Fruit fly (Drosophila melanogaster) whole organism, embryonic: ENCODE data around the gene CG34290.
A peak's percentile ranks its signal among the peaks of the same experiment; 100 is the strongest.

Experiments
- Atf3 ChIP-seq: fragments of 200-800 bp; sonication (Bioruptor generic); optimal IDR thresholded peaks from 3 replicates; lab custom pipeline; 2016; ENCODE audit warnings: missing biosample characterization, missing genetic modification characterization
- B-H1 ChIP-seq: fragments of 200-800 bp; sonication (Bioruptor generic); IDR thresholded peaks from 3 replicates; pipeline ENCODE4 v1.3.6; 2022; ENCODE audit warnings: missing biosample characterization, missing genetic modification characterization
- CG11695 ChIP-seq: fragments of 200-800 bp; sonication (Bioruptor generic); IDR thresholded peaks from 3 replicates; pipeline ENCODE4 v1.3.6; 2022; ENCODE audit warnings: missing biosample characterization, missing genetic modification characterization
- CG12219 ChIP-seq: fragments of 200-800 bp; sonication (Bioruptor generic); optimal IDR thresholded peaks from 3 replicates; lab custom pipeline; 2018; ENCODE audit warnings: missing biosample characterization, mild to moderate bottlenecking, missing genetic modification characterization
- CG1233 ChIP-seq: fragments of 200-800 bp; sonication (Bioruptor generic); optimal IDR thresholded peaks from 4 replicates; lab custom pipeline; 2018; ENCODE audit warnings: missing biosample characterization, mild to moderate bottlenecking, missing genetic modification characterization
- CG12391 ChIP-seq: fragments of 200-800 bp; sonication (Bioruptor generic); optimal IDR thresholded peaks from 3 replicates; lab custom pipeline; 2018; ENCODE audit warnings: missing biosample characterization, mild to moderate bottlenecking, missing genetic modification characterization, moderate library complexity
- CG12769 ChIP-seq: fragments of 200-800 bp; sonication (Bioruptor generic); optimal IDR thresholded peaks from 2 replicates; lab custom pipeline; 2019; ENCODE audit warnings: missing biosample characterization, mild to moderate bottlenecking, missing genetic modification characterization, moderate library complexity
- CG13287 ChIP-seq: fragments of 200-800 bp; sonication (Bioruptor generic); IDR thresholded peaks from 2 replicates; pipeline ENCODE4 v1.3.6; 2022; ENCODE audit warnings: missing biosample characterization, missing genetic modification characterization; ENCODE audit not compliant: partially characterized antibody
- CG15514 ChIP-seq: fragments of 200-800 bp; sonication (Bioruptor generic); optimal IDR thresholded peaks from 3 replicates; lab custom pipeline; 2017; ENCODE audit warnings: missing biosample characterization, missing genetic modification characterization, mild to moderate bottlenecking, moderate library complexity, missing genetic modification reagents
- CG16863 ChIP-seq: fragments of 200-800 bp; sonication (Bioruptor generic); optimal IDR thresholded peaks from 3 replicates; lab custom pipeline; 2016; ENCODE audit warnings: missing biosample characterization, missing genetic modification characterization
- CG31365 ChIP-seq: fragments of 200-800 bp; sonication (Bioruptor generic); optimal IDR thresholded peaks from 2 replicates; lab custom pipeline; 2018; ENCODE audit warnings: missing biosample characterization, mild to moderate bottlenecking, missing genetic modification characterization
- CG34376 ChIP-seq: fragments of 200-800 bp; sonication (Bioruptor generic); optimal IDR thresholded peaks from 2 replicates; lab custom pipeline; 2018; ENCODE audit warnings: missing biosample characterization, mild to moderate bottlenecking, missing genetic modification characterization
- CG4424 ChIP-seq: fragments of 200-800 bp; sonication (Bioruptor generic); optimal IDR thresholded peaks from 3 replicates; lab custom pipeline; 2016; ENCODE audit warnings: missing biosample characterization, missing genetic modification characterization
- CG6683 ChIP-seq: fragments of 200-800 bp; sonication (Bioruptor generic); optimal IDR thresholded peaks from 2 replicates; lab custom pipeline; 2017; ENCODE audit warnings: missing biosample characterization, mild to moderate bottlenecking, missing genetic modification characterization, missing genetic modification reagents
- CG6765 ChIP-seq: fragments of 200-800 bp; sonication (Bioruptor generic); optimal IDR thresholded peaks from 3 replicates; lab custom pipeline; 2017; ENCODE audit warnings: missing biosample characterization, mild to moderate bottlenecking, missing genetic modification characterization
- CG7556 ChIP-seq: fragments of 200-800 bp; sonication (Bioruptor generic); optimal IDR thresholded peaks from 2 replicates; lab custom pipeline; 2017; ENCODE audit warnings: missing biosample characterization, mild to moderate bottlenecking, missing genetic modification characterization
- CG8924 ChIP-seq: fragments of 200-800 bp; optimal IDR thresholded peaks from 3 replicates; lab custom pipeline; 2019; ENCODE audit warnings: missing biosample characterization, mild to moderate bottlenecking, missing genetic modification characterization, moderate library complexity
- CG8944 ChIP-seq: fragments of 200-800 bp; sonication (Bioruptor generic); optimal IDR thresholded peaks from 3 replicates; lab custom pipeline; 2016; ENCODE audit warnings: missing biosample characterization, missing genetic modification characterization
- CG9437 ChIP-seq: fragments of 200-800 bp; sonication (Bioruptor generic); optimal IDR thresholded peaks from 2 replicates; lab custom pipeline; 2018; ENCODE audit warnings: missing biosample characterization, mild to moderate bottlenecking, missing genetic modification characterization
- E2f2 ChIP-seq: fragments of 200-800 bp; sonication (Bioruptor generic); IDR thresholded peaks from 2 replicates; pipeline ENCODE4 v1.3.6; 2022; ENCODE audit warnings: missing biosample characterization, missing genetic modification characterization
- HLHmδ ChIP-seq: fragments of 200-800 bp; sonication (Bioruptor generic); optimal IDR thresholded peaks from 2 replicates; lab custom pipeline; 2018; ENCODE audit warnings: missing biosample characterization, mild to moderate bottlenecking, missing genetic modification characterization, moderate library complexity
- Hr39 ChIP-seq: fragments of >200 bp; optimal IDR thresholded peaks from 2 replicates; lab custom pipeline; 2017
- NFAT ChIP-seq: fragments of 200-800 bp; sonication (Bioruptor generic); IDR thresholded peaks from 2 replicates; pipeline ENCODE4 v1.3.6; 2022; ENCODE audit warnings: missing biosample characterization, missing genetic modification characterization
- Ptx1 ChIP-seq: fragments of 200-800 bp; sonication (Bioruptor generic); IDR thresholded peaks from 2 replicates; pipeline ENCODE4 v1.3.6; 2022; ENCODE audit warnings: missing biosample characterization, missing genetic modification characterization
- Rfx ChIP-seq: fragments of 200-800 bp; sonication (Bioruptor generic); IDR thresholded peaks from 2 replicates; pipeline ENCODE4 v1.3.6; 2022; ENCODE audit warnings: missing biosample characterization, missing genetic modification characterization
- Spps ChIP-seq: fragments of 200-800 bp; sonication (Bioruptor generic); optimal IDR thresholded peaks from 2 replicates; lab custom pipeline; 2018; ENCODE audit warnings: missing biosample characterization, mild to moderate bottlenecking, missing genetic modification characterization
- TFAM ChIP-seq: fragments of 200-800 bp; sonication (Bioruptor generic); optimal IDR thresholded peaks from 2 replicates; lab custom pipeline; 2017; ENCODE audit warnings: missing biosample characterization, missing genetic modification characterization, inconsistent platforms
- Xbp1 ChIP-seq: fragments of 200-800 bp; sonication (Bioruptor generic); optimal IDR thresholded peaks from 3 replicates; lab custom pipeline; 2016; ENCODE audit warnings: missing biosample characterization, mild to moderate bottlenecking, missing genetic modification characterization
- Xrp1 ChIP-seq: fragments of 200-800 bp; sonication (Bioruptor generic); IDR thresholded peaks from 2 replicates; pipeline ENCODE4 v1.3.6; 2022; ENCODE audit warnings: missing biosample characterization, missing genetic modification characterization
- YL-1 ChIP-seq: fragments of 200-800 bp; sonication (Bioruptor generic); optimal IDR thresholded peaks from 3 replicates; lab custom pipeline; 2017; ENCODE audit warnings: missing biosample characterization, mild to moderate bottlenecking, missing genetic modification characterization
- aop ChIP-seq: fragments of 200-800 bp; sonication (Bioruptor generic); IDR thresholded peaks from 2 replicates; pipeline ENCODE4 v1.3.6; 2022; ENCODE audit warnings: missing biosample characterization, missing genetic modification characterization
- ato ChIP-seq: fragments of 200-800 bp; sonication (Bioruptor generic); IDR thresholded peaks from 2 replicates; pipeline ENCODE4 v1.3.6; 2022; ENCODE audit warnings: missing biosample characterization, missing genetic modification characterization; ENCODE audit not compliant: partially characterized antibody
- cato ChIP-seq: fragments of 200-800 bp; sonication (Bioruptor generic); optimal IDR thresholded peaks from 2 replicates; lab custom pipeline; 2016; ENCODE audit warnings: missing biosample characterization, missing genetic modification characterization, borderline replicate concordance
- dmrt99B ChIP-seq: fragments of 200-800 bp; sonication (Bioruptor generic); optimal IDR thresholded peaks from 2 replicates; lab custom pipeline; 2018; ENCODE audit warnings: missing biosample characterization, mild to moderate bottlenecking, missing genetic modification characterization, moderate library complexity
- dysf ChIP-seq: fragments of 200-800 bp; sonication (Bioruptor generic); IDR thresholded peaks from 3 replicates; pipeline ENCODE4 v1.3.6; 2022; ENCODE audit warnings: missing biosample characterization, missing genetic modification characterization
- fru ChIP-seq: fragments of >200 bp; optimal IDR thresholded peaks from 2 replicates; lab custom pipeline; 2017
- gce ChIP-seq: fragments of 200-800 bp; sonication (Bioruptor generic); IDR thresholded peaks from 3 replicates; pipeline ENCODE4 v1.3.6; 2022; ENCODE audit warnings: missing biosample characterization, missing genetic modification characterization
- inv ChIP-seq: fragments of 200-800 bp; sonication (Bioruptor generic); IDR thresholded peaks from 2 replicates; pipeline ENCODE4 v1.3.6; 2022; ENCODE audit warnings: missing biosample characterization, missing genetic modification characterization; ENCODE audit not compliant: partially characterized antibody
- jing ChIP-seq: fragments of 200-800 bp; sonication (Bioruptor generic); optimal IDR thresholded peaks from 2 replicates; lab custom pipeline; 2018; ENCODE audit warnings: missing biosample characterization, mild to moderate bottlenecking, missing genetic modification characterization
- lbe ChIP-seq: fragments of 200-800 bp; sonication (Bioruptor generic); optimal IDR thresholded peaks from 2 replicates; lab custom pipeline; 2016; ENCODE audit warnings: missing biosample characterization, mild to moderate bottlenecking, missing genetic modification characterization
- odd ChIP-seq: fragments of 200-800 bp; sonication (Bioruptor generic); optimal IDR thresholded peaks from 2 replicates; lab custom pipeline; 2017; ENCODE audit warnings: missing biosample characterization, mild to moderate bottlenecking, missing genetic modification characterization
- pfk ChIP-seq: fragments of 200-800 bp; sonication (Bioruptor generic); optimal IDR thresholded peaks from 2 replicates; lab custom pipeline; 2018; ENCODE audit warnings: missing biosample characterization, mild to moderate bottlenecking, missing genetic modification characterization, moderate library complexity
- pnt ChIP-seq: fragments of 200-800 bp; sonication (Bioruptor generic); optimal IDR thresholded peaks from 3 replicates; lab custom pipeline; 2016; ENCODE audit warnings: missing biosample characterization, missing genetic modification characterization
- schlank ChIP-seq: fragments of 200-800 bp; sonication (Bioruptor generic); optimal IDR thresholded peaks from 2 replicates; lab custom pipeline; 2018; ENCODE audit warnings: missing biosample characterization, mild to moderate bottlenecking, missing genetic modification characterization
- sima ChIP-seq: fragments of 200-800 bp; sonication (Bioruptor generic); optimal IDR thresholded peaks from 2 replicates; lab custom pipeline; 2016; ENCODE audit warnings: missing biosample characterization, missing genetic modification characterization
- sisA ChIP-seq: fragments of 200-800 bp; sonication (Bioruptor generic); IDR thresholded peaks from 2 replicates; pipeline ENCODE4 v1.3.6; 2022; ENCODE audit warnings: missing biosample characterization, missing genetic modification characterization
- slbo ChIP-seq: fragments of 200-800 bp; sonication (Bioruptor generic); IDR thresholded peaks from 2 replicates; pipeline ENCODE4 v1.3.6; 2022; ENCODE audit warnings: missing biosample characterization, missing genetic modification characterization
- slp2 ChIP-seq: fragments of 200-800 bp; sonication (Bioruptor generic); optimal IDR thresholded peaks from 2 replicates; lab custom pipeline; 2016; ENCODE audit warnings: missing biosample characterization, missing genetic modification characterization
- toy ChIP-seq: fragments of 200-800 bp; sonication (Bioruptor generic); IDR thresholded peaks from 2 replicates; pipeline ENCODE4 v1.3.6; 2022; ENCODE audit warnings: missing biosample characterization, missing genetic modification characterization
- tup ChIP-seq: fragments of 200-800 bp; sonication (Bioruptor generic); optimal IDR thresholded peaks from 2 replicates; lab custom pipeline; 2016; ENCODE audit warnings: missing biosample characterization, mild to moderate bottlenecking, missing genetic modification characterization, moderate library complexity

The CG34290 gene

DNA sequence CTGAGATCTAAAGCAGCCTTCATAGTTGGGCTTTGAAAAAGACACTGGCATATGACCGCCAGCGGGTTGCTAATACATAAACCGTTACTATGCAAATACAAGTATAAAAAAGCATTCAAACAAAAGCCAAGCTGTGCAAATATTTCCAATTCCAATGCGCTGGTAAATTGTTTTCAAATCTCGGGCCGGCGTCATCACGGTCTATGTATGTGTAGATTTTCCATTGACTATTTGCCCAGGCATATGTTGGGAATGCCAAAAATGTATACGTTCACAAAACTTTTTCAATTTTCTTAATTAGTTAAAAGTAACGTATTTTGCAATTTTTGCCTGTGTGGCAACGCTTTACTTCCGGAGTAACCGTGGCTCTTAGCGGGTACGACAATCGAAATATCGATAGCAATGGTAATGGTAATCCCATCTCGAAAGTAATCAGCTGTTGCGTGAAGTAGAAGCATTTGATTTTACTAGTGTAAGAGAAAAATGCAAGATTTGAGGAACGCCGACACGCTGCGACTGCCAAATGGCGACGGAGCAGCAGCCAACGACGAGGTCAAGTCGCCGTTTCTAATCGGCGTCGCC is at the start of gene CG34290, which contains the start of gene Uck (continued):
- TF ChIP-seq CG7556 (peak; percentile 61), CG12219 (GFP tag; lab: Kevin White, UChicago) (peak; percentile 83), pnt (no peak), CG8944 (GFP tag; lab: Kevin White, UChicago) (peak; percentile 15), lbe (GFP tag; lab: Kevin White, UChicago) (peak; percentile 67), Atf3 (peak; percentile 25), B-H1 (GFP tag; lab: Robert Waterston, UW) (peak; percentile 35; the same call in 1 of the 3 replicates), CG13287 (GFP tag; lab: Robert Waterston, UW) (peak; percentile 94), inv (peak; percentile 66; the same call in 1 of the 2 replicates), gce (GFP tag; lab: Robert Waterston, UW) (peak; percentile 78), fru (lab: Kevin White, UChicago) (no peak), sima (peak; percentile 43), cato (GFP tag; lab: Kevin White, UChicago) (no peak), CG12391 (tag; lab: Kevin White, UChicago) (peak; percentile 80), toy (GFP tag; lab: Robert Waterston, UW) (no peak), pfk (GFP tag; lab: Kevin White, UChicago) (peak; percentile 70), aop (GFP tag; lab: Robert Waterston, UW) (peak; percentile 97), TFAM (GFP tag; lab: Kevin White, UChicago) (peak; percentile 48), Xbp1 (GFP tag; lab: Kevin White, UChicago) (peak; percentile 76), dmrt99B (tag; lab: Kevin White, UChicago) (peak; percentile 65), tup (GFP tag; lab: Kevin White, UChicago) (no peak), CG8924 (tag; lab: Kevin White, UChicago) (peak; percentile 34), CG16863 (peak; percentile 65), CG4424 (peak; percentile 59), odd (GFP tag; lab: Kevin White, UChicago) (peak; percentile 79), slp2 (peak; percentile 74), YL-1 (peak; percentile 90), sisA (GFP tag; lab: Robert Waterston, UW) (no peak), HLHmδ (GFP tag; lab: Kevin White, UChicago) (peak; percentile 64), CG34376 (GFP tag; lab: Kevin White, UChicago) (peak; percentile 90), CG6765 (GFP tag; lab: Kevin White, UChicago) (peak; percentile 93), Hr39 (lab: Kevin White, UChicago) (no peak), CG11695 (GFP tag; lab: Robert Waterston, UW) (peak; percentile 44; the same call in 1 of the 3 replicates), CG12769 (peak; percentile 75), CG31365 (tag; lab: Kevin White, UChicago) (peak; percentile 65), ato (GFP tag; lab: Robert Waterston, UW) (peak; percentile 66; the same call in 1 of the 2 replicates), CG15514 (peak; percentile 91), jing (GFP tag; lab: Kevin White, UChicago) (peak; percentile 47), Rfx (GFP tag; lab: Robert Waterston, UW) (peak; percentile 89), CG6683 (GFP tag; lab: Kevin White, UChicago) (peak; percentile 77), schlank (tag; lab: Kevin White, UChicago) (peak; percentile 80), Spps (tag; lab: Kevin White, UChicago) (peak; percentile 30), E2f2 (GFP tag; lab: Robert Waterston, UW) (peak; percentile 74), NFAT (GFP tag; lab: Robert Waterston, UW) (peak; percentile 75), CG1233 (GFP tag; lab: Kevin White, UChicago) (peak; percentile 92), Xrp1 (GFP tag; lab: Robert Waterston, UW) (no peak), dysf (GFP tag; lab: Robert Waterston, UW) (peak; percentile 75; the same call in 2 of the 3 replicates), Ptx1 (GFP tag; lab: Robert Waterston, UW) (peak; percentile 42; the same call in 1 of the 2 replicates), CG9437 (GFP tag; lab: Kevin White, UChicago) (peak; percentile 72), slbo (GFP tag; lab: Robert Waterston, UW) (peak; percentile 49)
